Worm (Caenorhabditis elegans) whole organism, L1 larva: Measurements from ENCODE around the gene dyf-2.

Experiments
- C34B4.2 ChIP-seq: sonication (generic microtip); optimal IDR thresholded peaks from 2 replicates; lab custom pipeline; 2017; ENCODE audit warnings: mild to moderate bottlenecking, missing genetic modification characterization, missing compliant biosample characterization
- Y116A8C.19 ChIP-seq: sonication (generic microtip); optimal IDR thresholded peaks from 2 replicates; lab custom pipeline; 2016; ENCODE audit warnings: missing compliant biosample characterization, missing genetic modification characterization, borderline replicate concordance
- ceh-8 ChIP-seq: fragments of 200-800 bp; sonication (Bioruptor generic); optimal IDR thresholded peaks from 2 replicates; lab custom pipeline; 2018; ENCODE audit warnings: mild to moderate bottlenecking, missing genetic modification characterization, moderate library complexity, missing compliant biosample characterization
- ceh-82 ChIP-seq, 3 experiments: fragments of 150-350 bp in 1 of 3; sonication (generic microtip) in 2 of 3; optimal IDR thresholded peaks; 2 replicates each; lab custom pipeline; 2014 to 2017; ENCODE audit warnings: missing biosample characterization in 3 of 3, missing genetic modification characterization in 3 of 3
- ceh-90 ChIP-seq: sonication (generic microtip); optimal IDR thresholded peaks from 2 replicates; lab custom pipeline; 2016; ENCODE audit warnings: missing genetic modification characterization, missing compliant biosample characterization
- ces-1 ChIP-seq: fragments of 150-350 bp; optimal IDR thresholded peaks from 2 replicates; lab custom pipeline; 2014; ENCODE audit warnings: missing biosample characterization, missing genetic modification reagents, missing genetic modification characterization
- efl-1 ChIP-seq, 4 experiments: fragments of 150-350 bp; optimal IDR thresholded peaks in 3 of 4; peaks in 1 of 4; 1 replicate in 1 of 4; 2 replicates in 3 of 4; lab custom pipeline; 2014; ENCODE audit warnings: missing biosample characterization in 2 of 4, missing genetic modification characterization in 2 of 4, missing genetic modification reagents in 2 of 4
- efl-3 ChIP-seq: fragments of 200-800 bp; sonication (Bioruptor generic); optimal IDR thresholded peaks from 2 replicates; lab custom pipeline; 2018; ENCODE audit warnings: mild to moderate bottlenecking, missing genetic modification characterization, missing compliant biosample characterization
- elt-2 ChIP-seq: sonication (generic microtip); optimal IDR thresholded peaks from 2 replicates; lab custom pipeline; 2016; ENCODE audit warnings: missing genetic modification characterization, mild to moderate bottlenecking, inconsistent platforms, missing compliant biosample characterization, missing genetic modification reagents
- elt-3 ChIP-seq, 6 experiments: fragments of 150-350 bp in 1 of 6; sonication (generic microtip); optimal IDR thresholded peaks; 2 replicates each; lab custom pipeline; 2017 to 2018; ENCODE audit warnings: missing biosample characterization in 6 of 6, missing genetic modification characterization in 6 of 6, inconsistent platforms in 1 of 6
- fkh-10 ChIP-seq: sonication (generic microtip); optimal IDR thresholded peaks from 2 replicates; lab custom pipeline; 2017; ENCODE audit warnings: missing biosample characterization, missing genetic modification reagents, missing genetic modification characterization
- fkh-8 ChIP-seq: sonication (generic microtip); optimal IDR thresholded peaks from 2 replicates; lab custom pipeline; 2016; ENCODE audit warnings: mild to moderate bottlenecking, missing genetic modification characterization, missing compliant biosample characterization
- lin-14 ChIP-seq: fragments of 200-800 bp; sonication (Bioruptor generic); optimal IDR thresholded peaks from 2 replicates; lab custom pipeline; 2018; ENCODE audit warnings: mild to moderate bottlenecking, missing genetic modification characterization, moderate library complexity, missing compliant biosample characterization
- lin-35 ChIP-seq, 2 experiments: fragments of 150-350 bp; optimal IDR thresholded peaks; 2 replicates each; lab custom pipeline; 2014; ENCODE audit warnings: missing biosample characterization in 2 of 2, missing genetic modification characterization in 2 of 2, missing genetic modification reagents in 2 of 2
- lin-39 ChIP-seq: fragments of 150-350 bp; optimal IDR thresholded peaks from 2 replicates; lab custom pipeline; 2014; ENCODE audit warnings: missing biosample characterization, missing genetic modification reagents, missing genetic modification characterization
- mep-1 ChIP-seq: fragments of 150-350 bp; optimal IDR thresholded peaks from 2 replicates; lab custom pipeline; 2014; ENCODE audit warnings: missing biosample characterization, missing genetic modification characterization
- nhr-20 ChIP-seq: sonication (generic microtip); optimal IDR thresholded peaks from 2 replicates; lab custom pipeline; 2016; ENCODE audit warnings: mild to moderate bottlenecking, missing genetic modification characterization, missing compliant biosample characterization
- nhr-28 ChIP-seq: fragments of 150-350 bp; optimal IDR thresholded peaks from 2 replicates; lab custom pipeline; 2014; ENCODE audit warnings: missing biosample characterization, missing genetic modification characterization
- nhr-85 ChIP-seq: sonication (generic microtip); peaks from one replicate; lab custom pipeline; 2016; ENCODE audit warnings: missing genetic modification characterization, inconsistent platforms, missing compliant biosample characterization
- skn-1 ChIP-seq: fragments of 150-350 bp; optimal IDR thresholded peaks from 2 replicates; lab custom pipeline; 2014; ENCODE audit warnings: missing biosample characterization, missing genetic modification characterization
- snu-23 ChIP-seq: sonication (generic microtip); optimal IDR thresholded peaks from 2 replicates; lab custom pipeline; 2016; ENCODE audit warnings: missing genetic modification characterization, missing compliant biosample characterization
- unc-130 ChIP-seq: fragments of 150-350 bp; optimal IDR thresholded peaks from 2 replicates; lab custom pipeline; 2017; ENCODE audit warnings: missing biosample characterization, missing genetic modification characterization, inconsistent platforms
- unc-30 ChIP-seq: sonication (generic microtip); optimal IDR thresholded peaks from 2 replicates; lab custom pipeline; 2017; ENCODE audit warnings: missing biosample characterization, missing genetic modification characterization
- unc-62 ChIP-seq: fragments of 150-350 bp; optimal IDR thresholded peaks from 2 replicates; lab custom pipeline; 2014; ENCODE audit warnings: missing biosample characterization, missing genetic modification reagents, missing genetic modification characterization
- ztf-11 ChIP-seq, 2 experiments: sonication (generic microtip); optimal IDR thresholded peaks; 2 replicates each; lab custom pipeline; 2016 to 2017; ENCODE audit warnings: missing genetic modification characterization in 2 of 2, missing biosample characterization in 1 of 2, missing compliant biosample characterization in 1 of 2
- ztf-4 ChIP-seq: fragments of 150-350 bp; optimal IDR thresholded peaks from 2 replicates; lab custom pipeline; 2014; ENCODE audit warnings: missing biosample characterization, missing genetic modification characterization

dyf-2 gene

ce11 chrIII:13682019-13682418 lies 4.2 kb downstream of the dyf-2 start:
- TF ChIP-seq efl-1 (optimal IDR thresholded peaks at IDR 0.05; lab: Kevin White, UChicago) (no peak), efl-1 (GFP tag; optimal IDR thresholded peaks at IDR 0.05 in 1 of 2; lab: Kevin White, UChicago) (peak in 1 of 2 experiments; percentile 15), ceh-8 (GFP tag; lab: Kevin White, UChicago) (no peak), efl-3 (GFP tag; lab: Kevin White, UChicago) (no peak), ztf-4 (tag; lab: Kevin White, UChicago) (no peak), unc-130 (tag; lab: Kevin White, UChicago) (no peak), nhr-85 (tag; lab: Kevin White, UChicago) (no peak), fkh-8 (tag; lab: Kevin White, UChicago) (no peak), ces-1 (GFP tag; lab: Kevin White, UChicago) (no peak)

ce11 chrIII:13678761-13679495 lies 7.3 kb downstream of the dyf-2 start, which contains the start of gene sid-2:
Gene sid-2 (plus strand): TSS chrIII:13679445.
- TF ChIP-seq nhr-85 (tag; lab: Kevin White, UChicago), result peak; percentile 12
- no peak for TF ChIP-seq lin-39 (tag; lab: Kevin White, UChicago)
- TF ChIP-seq elt-2 (tag; lab: Kevin White, UChicago), result peak; percentile 56
- TF ChIP-seq efl-1 (optimal IDR thresholded peaks at IDR 0.05; lab: Kevin White, UChicago), result no peak
- peak in 1 of 2 experiments; percentile 43 for TF ChIP-seq efl-1 (GFP tag; optimal IDR thresholded peaks at IDR 0.05 in 1 of 2; lab: Kevin White, UChicago)

- TF ChIP-seq elt-3 (tag; optimal IDR thresholded peaks at IDR 0.05; lab: Kevin White, UChicago) (peak in 1 of 6 experiments; percentile 42), lin-14 (peak; percentile 35), fkh-10 (GFP tag; lab: Kevin White, UChicago) (no peak), Y116A8C.19 (tag; lab: Kevin White, UChicago) (no peak), skn-1 (tag; lab: Kevin White, UChicago) (peak; percentile 96), nhr-85 (tag; lab: Kevin White, UChicago) (peak; percentile 29), ceh-90 (tag; lab: Kevin White, UChicago) (no peak), unc-130 (tag; lab: Kevin White, UChicago) (no peak), snu-23 (GFP tag; lab: Kevin White, UChicago) (peak; percentile 11), C34B4.2 (tag; lab: Kevin White, UChicago) (no peak), nhr-20 (tag; lab: Kevin White, UChicago) (no peak), mep-1 (tag; lab: Kevin White, UChicago) (peak; percentile 5), unc-30 (tag; lab: Kevin White, UChicago) (no peak), unc-62 (GFP tag; lab: Kevin White, UChicago) (no peak), lin-35 (GFP tag; optimal IDR thresholded peaks at IDR 0.05; lab: Kevin White, UChicago) (peak in 1 of 2 experiments; percentile 38), ceh-82 (tag; optimal IDR thresholded peaks at IDR 0.05; lab: Kevin White, UChicago) (no peak), elt-2 (tag; lab: Kevin White, UChicago) (peak; percentile 40), efl-1 (optimal IDR thresholded peaks at IDR 0.05; lab: Kevin White, UChicago) (peak in 1 of 2 experiments; percentile 13), efl-1 (GFP tag; optimal IDR thresholded peaks at IDR 0.05 in 1 of 2; lab: Kevin White, UChicago) (no peak)
- TF ChIP-seq, all 84 proteins: peak for 9
Measured at ce11 chrIII:13672654-13673330, 13.5 kb downstream of the dyf-2 start, which contains the start of gene aqp-11. Gene aqp-11 (plus strand): TSS chrIII:13673280.

ce11 chrIII:13669519-13669918 lies 16.7 kb downstream of the dyf-2 start:
- TF ChIP-seq nhr-28 (tag; lab: Kevin White, UChicago), result no peak
- no peak for TF ChIP-seq efl-1 (optimal IDR thresholded peaks at IDR 0.05; lab: Kevin White, UChicago)
- peak in 1 of 2 experiments; percentile 15 for TF ChIP-seq efl-1 (GFP tag; optimal IDR thresholded peaks at IDR 0.05 in 1 of 2; lab: Kevin White, UChicago)

- TF ChIP-seq efl-1 (optimal IDR thresholded peaks at IDR 0.05; lab: Kevin White, UChicago) (no peak), efl-1 (GFP tag; optimal IDR thresholded peaks at IDR 0.05 in 1 of 2; lab: Kevin White, UChicago) (peak in 1 of 2 experiments; percentile 37), skn-1 (tag; lab: Kevin White, UChicago) (no peak), ztf-11 (tag; optimal IDR thresholded peaks at IDR 0.05; lab: Kevin White, UChicago) (no peak)
Measured at ce11 chrIII:13667739-13668138, 18.5 kb downstream of the dyf-2 start, which contains the start of gene flp-15. Gene flp-15 (minus strand): TSS chrIII:13667839.
